Worm (Caenorhabditis elegans): ENCODE data around the gene clu-1.

clu-1 gene

DNA sequence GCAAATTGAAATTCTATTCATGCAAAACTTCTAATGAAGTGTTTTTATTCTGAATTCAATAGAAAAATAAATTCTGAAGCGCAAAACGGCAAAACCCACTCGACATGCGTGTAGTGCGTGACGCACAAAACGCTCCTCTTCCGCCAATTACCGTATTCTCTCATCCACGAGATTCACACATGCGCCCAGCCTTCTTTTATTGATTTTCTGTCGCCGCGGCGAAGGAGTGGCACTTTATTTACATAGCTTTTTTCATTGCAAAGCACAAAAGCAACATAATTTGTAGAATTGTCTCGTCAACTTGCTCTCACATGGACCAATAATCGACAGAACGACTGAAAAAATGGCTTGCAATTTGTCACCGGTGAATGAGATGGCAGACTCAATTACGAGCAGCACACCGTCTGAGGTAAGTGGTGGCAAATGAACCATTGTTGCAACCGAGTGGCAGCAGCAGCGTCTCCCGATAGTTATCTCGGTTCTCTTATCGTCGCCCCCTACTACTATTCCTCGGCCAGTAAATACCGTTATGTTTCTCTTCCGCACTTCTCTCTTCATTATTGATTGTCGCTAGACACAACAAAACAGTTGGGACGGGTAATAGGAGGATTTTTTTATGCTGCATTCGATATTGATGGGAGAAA, 24.9 kb upstream of the clu-1 start, which contains the start of gene unc-16 (continued):
- TF ChIP-seq T07F8.4 (tag; optimal IDR thresholded peaks at IDR 0.05) (no peak), rpc-1 (optimal IDR thresholded peaks at IDR 0.05) (peak; percentile 13), rpc-1 (tag; optimal IDR thresholded peaks at IDR 0.05) (no peak), athp-1 (tag; optimal IDR thresholded peaks at IDR 0.05) (peak; percentile 62), nhr-90 (tag; optimal IDR thresholded peaks at IDR 0.05) (no peak), B0261.1 (tag; optimal IDR thresholded peaks at IDR 0.05) (no peak), F52B5.7 (tag; optimal IDR thresholded peaks at IDR 0.05) (no peak), hlh-26 (GFP tag; conservative IDR thresholded peaks at IDR 0.05) (no peak), F57A8.1 (GFP tag; optimal IDR thresholded peaks at IDR 0.05) (no peak), Y53G8AR.9 (GFP tag; conservative IDR thresholded peaks at IDR 0.05) (0 out of 2 replicates have a peak, but pooled peaks have one; percentile 17), dpff-1 (tag; optimal IDR thresholded peaks at IDR 0.05) (no peak), ztf-18 (tag; optimal IDR thresholded peaks at IDR 0.05) (peak; percentile 54), unc-62 (GFP tag; optimal IDR thresholded peaks at IDR 0.05) (peak; percentile 72), F55B11.4 (tag; optimal IDR thresholded peaks at IDR 0.05; ENCODE audit: borderline replicate concordance, insufficient read depth) (no peak), dpl-1 (GFP tag; optimal IDR thresholded peaks at IDR 0.05) (peak; percentile 34), ceh-58 (GFP tag; IDR thresholded peaks at IDR 0.05) (no peak), hrde-1 (tag; optimal IDR thresholded peaks at IDR 0.05; ENCODE audit: borderline replicate concordance) (no peak), pha-4 (tag; optimal IDR thresholded peaks at IDR 0.05) (no peak)

DNA sequence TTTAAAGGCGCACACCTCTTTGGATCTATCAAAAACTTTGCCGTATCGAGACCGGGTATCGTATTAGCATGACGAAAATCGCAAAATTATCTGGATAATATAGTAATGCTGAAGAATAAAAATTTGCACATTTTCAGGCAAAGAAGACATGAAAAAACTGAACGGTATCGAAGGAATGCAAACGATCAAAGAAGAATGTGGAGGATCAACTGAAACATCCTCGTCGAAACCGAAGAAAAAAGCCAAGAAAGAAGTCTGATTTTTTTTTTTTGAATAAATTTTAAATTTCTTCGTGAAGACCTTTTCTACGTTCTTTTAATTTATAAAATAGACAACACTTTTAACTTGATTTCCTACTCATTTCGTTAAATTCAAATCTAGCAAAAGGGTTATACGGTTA, 23.6 kb upstream of the clu-1 start, which contains the start of gene ZK1098.12:
Gene ZK1098.12 (plus strand): TSS at position 301 of the 400 bp plus-strand sequence.
- TF ChIP-seq ceh-27 (GFP tag; optimal IDR thresholded peaks at IDR 0.05) (no peak), gei-17 (GFP tag; optimal IDR thresholded peaks at IDR 0.05) (no peak), pbrm-1 (GFP tag; IDR thresholded peaks at IDR 0.05) (no peak), let-607 (tag; optimal IDR thresholded peaks at IDR 0.05) (no peak), nhr-27 (tag; optimal IDR thresholded peaks at IDR 0.05) (no peak), unc-62 (GFP tag; optimal IDR thresholded peaks at IDR 0.05) (no peak), madf-6 (GFP tag; IDR thresholded peaks at IDR 0.05) (no peak), hsf-1 (GFP tag; IDR thresholded peaks at IDR 0.05) (no peak), F33H1.4 (GFP tag; IDR thresholded peaks at IDR 0.05) (no peak), B0336.3 (GFP tag; IDR thresholded peaks at IDR 0.05) (no peak), cebp-1 (GFP tag; IDR thresholded peaks at IDR 0.05) (no peak), cebp-1 (tag; optimal IDR thresholded peaks at IDR 0.05) (no peak), F52B5.7 (tag; optimal IDR thresholded peaks at IDR 0.05) (no peak), Y56A3A.18 (GFP tag; IDR thresholded peaks at IDR 0.05) (no peak), hmg-1.2 (GFP tag; IDR thresholded peaks at IDR 0.05) (no peak), snpc-1.3 (tag; optimal IDR thresholded peaks at IDR 0.05; ENCODE audit: insufficient read depth) (no peak), madf-8 (GFP tag; conservative IDR thresholded peaks at IDR 0.05) (no peak), ceh-91 (GFP tag; IDR thresholded peaks at IDR 0.05) (no peak), D2030.7 (GFP tag; IDR thresholded peaks at IDR 0.05) (no peak), lsy-27 (tag; optimal IDR thresholded peaks at IDR 0.05; ENCODE audit: borderline replicate concordance, insufficient read depth) (no peak), mcd-1 (GFP tag; IDR thresholded peaks at IDR 0.05) (no peak)

All from whole organism, young adult.